Worm (Caenorhabditis elegans): ENCODE data around the gene Y22D7AL.1.
A peak's percentile ranks its signal among the peaks of the same experiment; 100 is the strongest.

The Y22D7AL.1 gene

ce11 chrIII:1652181-1652580, at the start of gene Y22D7AL.1:
Gene Y22D7AL.1, plus strand, starts transcription at chrIII:1652481.
- no peak for TF ChIP-seq cog-1 (tag; optimal IDR thresholded peaks at IDR 0.05)
- TF ChIP-seq ztf-29 (GFP tag; IDR thresholded peaks at IDR 0.05) = no peak
- TF ChIP-seq flt-1 (GFP tag; IDR thresholded peaks at IDR 0.05) = no peak
- no peak for TF ChIP-seq T22C8.4 (GFP tag; IDR thresholded peaks at IDR 0.05)
- TF ChIP-seq klf-2 (GFP tag; conservative IDR thresholded peaks at IDR 0.05) = no peak
- no peak for TF ChIP-seq tab-1 (GFP tag; IDR thresholded peaks at IDR 0.05)
- TF ChIP-seq ztf-23 (GFP tag; IDR thresholded peaks at IDR 0.05) = no peak
- no peak for TF ChIP-seq ref-1 (GFP tag; conservative IDR thresholded peaks at IDR 0.05)
- TF ChIP-seq med-1 (GFP tag; optimal IDR thresholded peaks at IDR 0.05; ENCODE audit: insufficient read depth) = no peak

- TF ChIP-seq flt-1 (GFP tag; IDR thresholded peaks at IDR 0.05) = no peak
- TF ChIP-seq T22C8.4 (GFP tag; IDR thresholded peaks at IDR 0.05) = no peak
- no peak for TF ChIP-seq klf-2 (GFP tag; conservative IDR thresholded peaks at IDR 0.05)
- TF ChIP-seq med-1 (GFP tag; optimal IDR thresholded peaks at IDR 0.05; ENCODE audit: insufficient read depth) = no peak
- no peak for TF ChIP-seq tab-1 (GFP tag; IDR thresholded peaks at IDR 0.05)
- TF ChIP-seq cog-1 (tag; optimal IDR thresholded peaks at IDR 0.05) = no peak
- TF ChIP-seq ref-1 (GFP tag; conservative IDR thresholded peaks at IDR 0.05) = no peak
- no peak for TF ChIP-seq ztf-23 (GFP tag; IDR thresholded peaks at IDR 0.05)
- TF ChIP-seq ztf-29 (GFP tag; IDR thresholded peaks at IDR 0.05) = no peak
Measured at ce11 chrIII:1602682-1603081, 49.6 kb upstream of the Y22D7AL.1 start.

DNA sequence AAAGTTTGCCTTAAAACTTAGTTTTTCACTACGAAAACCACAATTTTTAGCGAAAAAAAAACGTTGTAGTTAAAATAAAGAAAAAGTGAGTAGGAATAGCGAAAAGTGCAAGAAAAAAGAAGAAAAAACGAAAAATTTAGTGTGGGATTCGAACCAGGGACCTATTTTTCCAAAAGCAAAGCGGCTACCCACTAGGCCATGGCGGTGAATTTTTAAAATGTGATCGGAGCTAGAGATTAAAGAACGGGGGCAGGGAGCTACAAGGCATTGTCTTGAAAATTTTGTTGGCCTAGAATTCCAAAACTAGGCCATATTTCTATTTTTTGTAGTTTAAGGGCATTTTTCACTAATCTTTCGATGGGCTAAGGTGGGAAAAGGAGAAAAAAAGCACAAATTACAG, 48.5 kb upstream of the Y22D7AL.1 start:
- TF ChIP-seq med-1 (GFP tag; optimal IDR thresholded peaks at IDR 0.05; ENCODE audit: insufficient read depth) = no peak
- no peak for TF ChIP-seq ztf-29 (GFP tag; IDR thresholded peaks at IDR 0.05)
- TF ChIP-seq ztf-23 (GFP tag; IDR thresholded peaks at IDR 0.05) = no peak
- TF ChIP-seq klf-2 (GFP tag; conservative IDR thresholded peaks at IDR 0.05) = no peak
- TF ChIP-seq tab-1 (GFP tag; IDR thresholded peaks at IDR 0.05) = peak; percentile 28; the same call in 1 of the 2 replicates

DNA sequence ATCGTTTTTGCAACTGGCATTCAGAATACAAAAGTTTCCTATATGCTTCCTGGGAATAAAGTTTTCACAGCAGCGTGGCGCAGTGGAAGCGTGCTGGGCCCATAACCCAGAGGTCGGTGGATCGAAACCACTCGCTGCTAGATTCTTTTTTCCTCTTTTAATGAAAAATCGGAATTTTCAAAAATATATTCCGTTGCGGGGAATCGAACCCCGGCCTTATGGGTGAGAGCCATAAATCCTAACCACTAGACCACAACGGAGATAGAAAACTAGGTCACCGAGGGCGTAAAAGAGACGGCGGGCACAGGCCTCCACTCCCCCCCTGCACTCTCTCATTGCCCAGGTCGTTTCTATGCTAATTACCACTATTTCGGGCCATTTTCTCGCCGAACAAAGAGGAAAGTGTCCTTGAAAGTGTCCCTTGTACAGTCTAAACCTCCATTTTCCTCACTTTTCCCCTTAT, 47.7 kb upstream of the Y22D7AL.1 start, which contains the start of gene Y22D7AL.6:
Gene Y22D7AL.6, plus strand, starts transcription at position 413 of the 463 bp plus-strand sequence.
- TF ChIP-seq cog-1 (tag; optimal IDR thresholded peaks at IDR 0.05) (peak; percentile 42), ref-1 (GFP tag; conservative IDR thresholded peaks at IDR 0.05) (peak; percentile 76), med-1 (GFP tag; optimal IDR thresholded peaks at IDR 0.05; ENCODE audit: insufficient read depth) (peak; percentile 39), ztf-29 (GFP tag; IDR thresholded peaks at IDR 0.05) (peak; percentile 83), ztf-23 (GFP tag; IDR thresholded peaks at IDR 0.05) (peak; percentile 85), T22C8.4 (GFP tag; IDR thresholded peaks at IDR 0.05) (peak; percentile 77), flt-1 (GFP tag; IDR thresholded peaks at IDR 0.05) (peak; percentile 92), klf-2 (GFP tag; conservative IDR thresholded peaks at IDR 0.05) (peak; percentile 89), tab-1 (GFP tag; IDR thresholded peaks at IDR 0.05) (peak; percentile 91)

DNA sequence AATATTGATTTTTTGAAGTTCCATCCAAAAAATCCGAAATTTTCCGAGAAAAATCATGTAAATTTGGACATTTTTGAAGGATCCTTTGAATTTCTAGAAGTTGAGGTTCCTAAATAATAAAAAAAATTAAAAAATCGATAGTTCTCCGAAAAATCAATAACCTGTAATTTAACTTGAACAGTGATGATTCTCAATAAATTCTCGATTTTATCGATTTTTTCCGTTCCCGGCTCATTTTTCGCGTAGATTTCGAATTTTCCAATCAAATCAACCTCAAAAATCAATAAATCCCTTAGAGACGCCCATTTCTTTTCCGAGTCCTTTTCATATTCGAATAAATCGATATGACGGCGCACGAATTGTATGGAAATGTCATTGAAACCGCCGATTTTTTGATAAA, 44.6 kb upstream of the Y22D7AL.1 start:
- TF ChIP-seq med-1 (GFP tag; optimal IDR thresholded peaks at IDR 0.05; ENCODE audit: insufficient read depth) (no peak), ztf-23 (GFP tag; IDR thresholded peaks at IDR 0.05) (no peak)

DNA sequence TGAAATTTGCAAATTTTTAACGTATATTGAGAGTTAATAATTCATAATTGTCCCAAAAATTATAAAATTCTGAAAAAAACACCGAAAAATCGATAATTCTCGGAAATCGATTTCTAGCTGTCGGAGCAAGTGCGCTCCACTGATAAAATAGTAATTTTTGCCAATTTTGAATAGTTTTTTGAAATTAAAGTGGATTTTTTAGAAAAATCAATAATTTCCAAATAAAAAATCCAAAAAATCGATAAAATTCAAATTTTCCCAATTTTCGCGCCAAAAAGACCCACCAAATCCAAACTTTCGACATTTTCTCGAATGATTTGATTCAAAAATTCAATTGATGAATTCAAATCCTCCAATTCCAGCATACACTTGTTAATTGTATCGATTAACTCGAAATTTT, 41.3 kb upstream of the Y22D7AL.1 start:
- TF ChIP-seq med-1 (GFP tag; optimal IDR thresholded peaks at IDR 0.05; ENCODE audit: insufficient read depth) = no peak
- TF ChIP-seq T22C8.4 (GFP tag; IDR thresholded peaks at IDR 0.05) = peak; percentile 59
- no peak for TF ChIP-seq ztf-29 (GFP tag; IDR thresholded peaks at IDR 0.05)

DNA sequence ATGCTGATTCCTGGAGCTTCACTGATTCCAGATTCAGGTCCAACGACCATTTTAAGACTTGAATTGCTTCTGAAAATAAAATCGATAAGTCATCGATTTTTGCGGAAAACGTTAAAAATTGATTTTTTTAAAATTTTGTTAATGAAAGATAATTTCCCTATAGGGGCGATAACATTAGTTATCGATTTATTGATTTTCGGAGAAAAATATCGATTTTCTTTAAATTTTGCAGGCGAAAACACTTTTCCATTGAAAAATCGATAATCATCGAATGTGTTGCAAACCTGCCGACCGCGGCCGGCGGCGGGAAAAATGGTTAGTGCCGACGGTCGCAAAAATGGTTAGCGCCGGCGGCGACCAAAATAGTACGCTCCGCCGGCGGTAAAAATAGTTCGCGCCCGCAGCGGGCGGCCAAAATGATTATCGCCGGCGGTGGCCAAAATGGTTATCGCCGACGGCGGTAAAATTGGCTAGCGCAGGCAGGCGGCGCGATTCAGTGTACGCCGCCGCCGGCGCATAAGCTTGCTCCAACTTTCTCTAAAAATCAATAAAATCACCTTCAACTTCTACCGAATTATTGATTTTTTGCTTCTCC, 39.2 kb upstream of the Y22D7AL.1 start:
- no peak for TF ChIP-seq med-1 (GFP tag; optimal IDR thresholded peaks at IDR 0.05; ENCODE audit: insufficient read depth)
- peak; percentile 63; the same call in 1 of the 2 replicates for TF ChIP-seq T22C8.4 (GFP tag; IDR thresholded peaks at IDR 0.05)

ce11 chrIII:1613933-1614332, 38.3 kb upstream of the Y22D7AL.1 start, which contains the start of gene Y22D7AL.9:
Gene Y22D7AL.9, minus strand, starts transcription at chrIII:1614033.
- TF ChIP-seq tab-1 (GFP tag; IDR thresholded peaks at IDR 0.05) (no peak), ref-1 (GFP tag; conservative IDR thresholded peaks at IDR 0.05) (no peak), cog-1 (tag; optimal IDR thresholded peaks at IDR 0.05) (no peak)

DNA sequence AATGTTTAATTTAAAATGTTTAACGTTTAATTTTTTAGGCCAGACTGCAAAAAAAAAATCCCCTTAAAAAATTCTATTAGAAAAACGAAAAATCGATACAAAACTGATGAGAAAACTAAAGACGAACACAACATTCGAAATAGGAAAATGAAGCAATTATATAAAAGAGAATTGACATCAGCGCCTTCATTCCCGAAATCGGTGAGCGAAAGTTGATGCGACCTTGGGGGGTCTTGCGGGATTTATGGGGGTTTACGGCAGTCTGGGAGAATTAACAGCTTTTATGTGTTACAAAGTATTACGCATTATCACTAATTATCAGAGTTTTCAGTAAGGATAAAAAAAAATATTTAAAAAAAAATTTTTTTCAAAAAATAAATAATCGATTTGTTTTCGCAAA, 37.9 kb upstream of the Y22D7AL.1 start:
- TF ChIP-seq cog-1 (tag; optimal IDR thresholded peaks at IDR 0.05) (no peak), tab-1 (GFP tag; IDR thresholded peaks at IDR 0.05) (no peak), T22C8.4 (GFP tag; IDR thresholded peaks at IDR 0.05) (no peak), med-1 (GFP tag; optimal IDR thresholded peaks at IDR 0.05; ENCODE audit: insufficient read depth) (no peak), klf-2 (GFP tag; conservative IDR thresholded peaks at IDR 0.05) (no peak), ztf-23 (GFP tag; IDR thresholded peaks at IDR 0.05) (no peak), ztf-29 (GFP tag; IDR thresholded peaks at IDR 0.05) (no peak), ref-1 (GFP tag; conservative IDR thresholded peaks at IDR 0.05) (no peak), flt-1 (GFP tag; IDR thresholded peaks at IDR 0.05) (no peak)

- TF ChIP-seq ref-1 (GFP tag; conservative IDR thresholded peaks at IDR 0.05) (no peak), klf-2 (GFP tag; conservative IDR thresholded peaks at IDR 0.05) (no peak), T22C8.4 (GFP tag; IDR thresholded peaks at IDR 0.05) (no peak), flt-1 (GFP tag; IDR thresholded peaks at IDR 0.05) (no peak), cog-1 (tag; optimal IDR thresholded peaks at IDR 0.05) (no peak), med-1 (GFP tag; optimal IDR thresholded peaks at IDR 0.05; ENCODE audit: insufficient read depth) (no peak), ztf-29 (GFP tag; IDR thresholded peaks at IDR 0.05) (no peak), tab-1 (GFP tag; IDR thresholded peaks at IDR 0.05) (no peak), ztf-23 (GFP tag; IDR thresholded peaks at IDR 0.05) (no peak)
Measured at ce11 chrIII:1616245-1617026, 35.8 kb upstream of the Y22D7AL.1 start.
